Fruit fly (Drosophila melanogaster) Kc167 (cell line): ENCODE data around the gene meng.

ENCODE experiments used
- Myc ChIP-seq: fragments of >200 bp; optimal IDR thresholded peaks from 2 replicates; lab custom pipeline; 2017; ENCODE audit warnings: missing external identifiers
- Sin3A ChIP-seq: fragments of >200 bp; optimal IDR thresholded peaks from 2 replicates; lab custom pipeline; 2018; ENCODE audit warnings: missing external identifiers
- h ChIP-seq: fragments of >200 bp; optimal IDR thresholded peaks from 3 replicates; lab custom pipeline; 2018; ENCODE audit warnings: missing external identifiers
- insv ChIP-seq: fragments of >200 bp; optimal IDR thresholded peaks from 3 replicates; lab custom pipeline; 2018; ENCODE audit warnings: missing external identifiers
- psq ChIP-seq: fragments of >200 bp; optimal IDR thresholded peaks from 2 replicates; lab custom pipeline; 2017; ENCODE audit warnings: missing external identifiers
- ttk ChIP-seq: sonication (Bioruptor generic); optimal IDR thresholded peaks from 2 replicates; lab custom pipeline; 2017; ENCODE audit warnings: missing external identifiers

meng gene

dm6 chr2L:6773645-6774044 is 31.3 kb downstream of the meng start, which contains the start of gene CG17378:
TSS of gene CG17378 (plus strand) at chr2L:6774041.
- TF ChIP-seq h (lab: Kevin White, UChicago), result no peak
- no peak for TF ChIP-seq psq
- TF ChIP-seq Myc, result no peak
- TF ChIP-seq Sin3A, result no peak
- no peak for TF ChIP-seq insv (lab: Kevin White, UChicago)
- no peak for TF ChIP-seq ttk (lab: Kevin White, UChicago)

- no peak for TF ChIP-seq Sin3A
- no peak for TF ChIP-seq Myc
Measured at dm6 chr2L:6774853-6775252, 32.6 kb downstream of the meng start.

- TF ChIP-seq ttk (lab: Kevin White, UChicago), result no peak
Measured at dm6 chr2L:6783395-6783794, 41.1 kb downstream of the meng start.

dm6 chr2L:6784235-6784634 is 41.9 kb downstream of the meng start:
- TF ChIP-seq h (lab: Kevin White, UChicago) (no peak), psq (no peak), ttk (lab: Kevin White, UChicago) (no peak), Sin3A (no peak), Myc (no peak), insv (lab: Kevin White, UChicago) (no peak)

dm6 chr2L:6785583-6785982 is 43.3 kb downstream of the meng start:
- TF ChIP-seq h (lab: Kevin White, UChicago), result no peak
- no peak for TF ChIP-seq Sin3A
- TF ChIP-seq Myc, result no peak
- no peak for TF ChIP-seq ttk (lab: Kevin White, UChicago)
- no peak for TF ChIP-seq psq
- TF ChIP-seq insv (lab: Kevin White, UChicago), result no peak

- TF ChIP-seq insv (lab: Kevin White, UChicago) (no peak), Sin3A (no peak), h (lab: Kevin White, UChicago) (no peak)
Measured at dm6 chr2L:6786674-6787028, 44.3 kb downstream of the meng start, which contains the start of gene nrv1. TSS of gene nrv1 (minus strand) at chr2L:6786861.

dm6 chr2L:6787029-6787972 is 45.0 kb downstream of the meng start:
- TF ChIP-seq h (lab: Kevin White, UChicago) (no peak), insv (lab: Kevin White, UChicago) (no peak), ttk (lab: Kevin White, UChicago) (no peak), Sin3A (no peak), psq (no peak), Myc (no peak)

- TF ChIP-seq Sin3A (no peak), h (lab: Kevin White, UChicago) (no peak)
Measured at dm6 chr2L:6787973-6788368, 45.7 kb downstream of the meng start.

- TF ChIP-seq insv (lab: Kevin White, UChicago), result no peak
Measured at dm6 chr2L:6789358-6789757, 47.1 kb downstream of the meng start.

dm6 chr2L:6791845-6792443 is 49.6 kb downstream of the meng start:
- TF ChIP-seq insv (lab: Kevin White, UChicago), result no peak

- TF ChIP-seq Myc (no peak), Sin3A (no peak), psq (no peak), h (lab: Kevin White, UChicago) (no peak), insv (lab: Kevin White, UChicago) (no peak), ttk (lab: Kevin White, UChicago) (no peak)
Measured at dm6 chr2L:6793763-6794417, 51.6 kb downstream of the meng start.

- TF ChIP-seq insv (lab: Kevin White, UChicago), result no peak
- no peak for TF ChIP-seq Sin3A
- no peak for TF ChIP-seq psq
- TF ChIP-seq h (lab: Kevin White, UChicago), result no peak
- TF ChIP-seq Myc, result no peak
- TF ChIP-seq ttk (lab: Kevin White, UChicago), result no peak
Measured at dm6 chr2L:6794418-6794793, 52.1 kb downstream of the meng start.

dm6 chr2L:6794956-6795522 is 52.7 kb downstream of the meng start:
- TF ChIP-seq Sin3A (no peak), Myc (no peak), h (lab: Kevin White, UChicago) (no peak), insv (lab: Kevin White, UChicago) (no peak), psq (no peak), ttk (lab: Kevin White, UChicago) (no peak)
